Fruit fly (Drosophila melanogaster) whole organism, adult: ENCODE data around the gene CG8206.

Experiments
- CG11617 ChIP-seq: fragments of 200-800 bp; sonication (Bioruptor generic); optimal IDR thresholded peaks from 2 replicates; lab custom pipeline; 2017; ENCODE audit warnings: mild to moderate bottlenecking, missing biosample characterization, missing genetic modification reagents, missing genetic modification characterization
- CG12768 ChIP-seq: fragments of 200-800 bp; sonication (Bioruptor generic); optimal IDR thresholded peaks from 2 replicates; lab custom pipeline; 2017; ENCODE audit warnings: missing biosample characterization, missing genetic modification characterization, mild to moderate bottlenecking, moderate library complexity, missing genetic modification reagents
- CG14711 ChIP-seq: fragments of 200-800 bp; sonication (Bioruptor generic); optimal IDR thresholded peaks from 2 replicates; lab custom pipeline; 2018; ENCODE audit warnings: missing biosample characterization, mild to moderate bottlenecking, missing genetic modification characterization, moderate library complexity
- CG1620 ChIP-seq: fragments of 200-800 bp; sonication (Bioruptor generic); optimal IDR thresholded peaks from 2 replicates; lab custom pipeline; 2016; ENCODE audit warnings: missing biosample characterization, missing genetic modification characterization
- CG33017 ChIP-seq: fragments of 200-800 bp; sonication (Bioruptor generic); optimal IDR thresholded peaks from 2 replicates; lab custom pipeline; 2018; ENCODE audit warnings: missing biosample characterization, mild to moderate bottlenecking, missing genetic modification characterization, moderate library complexity
- CG5204 ChIP-seq: fragments of 200-800 bp; sonication (Bioruptor generic); optimal IDR thresholded peaks from 2 replicates; lab custom pipeline; 2016; ENCODE audit warnings: missing biosample characterization, missing genetic modification characterization
- CG7045 ChIP-seq: fragments of 200-800 bp; sonication (Bioruptor generic); optimal IDR thresholded peaks from 2 replicates; lab custom pipeline; 2017; ENCODE audit warnings: missing biosample characterization, mild to moderate bottlenecking, missing genetic modification characterization
- CG7101 ChIP-seq: fragments of 200-800 bp; sonication (Bioruptor generic); optimal IDR thresholded peaks from 2 replicates; lab custom pipeline; 2018; ENCODE audit warnings: missing biosample characterization, mild to moderate bottlenecking, missing genetic modification characterization, moderate library complexity
- Clk ChIP-seq: fragments of 200-800 bp; sonication (Bioruptor generic); optimal IDR thresholded peaks from 2 replicates; lab custom pipeline; 2017; ENCODE audit warnings: missing biosample characterization, missing genetic modification characterization
- Crg-1 ChIP-seq: fragments of 200-800 bp; sonication (Bioruptor generic); optimal IDR thresholded peaks from 2 replicates; lab custom pipeline; 2016; ENCODE audit warnings: missing biosample characterization, missing genetic modification characterization
- Hr96 ChIP-seq: fragments of 200-800 bp; sonication (Bioruptor generic); optimal IDR thresholded peaks from 2 replicates; lab custom pipeline; 2016; ENCODE audit warnings: missing biosample characterization, missing genetic modification characterization
- Mnt ChIP-seq: fragments of 200-800 bp; sonication (Bioruptor generic); optimal IDR thresholded peaks from 2 replicates; lab custom pipeline; 2016; ENCODE audit warnings: missing biosample characterization, mild to moderate bottlenecking, missing genetic modification characterization
- bab1 ChIP-seq: fragments of 200-800 bp; sonication (Bioruptor generic); optimal IDR thresholded peaks from 3 replicates; lab custom pipeline; 2019; ENCODE audit warnings: missing biosample characterization, mild to moderate bottlenecking, missing genetic modification characterization, moderate library complexity
- cic ChIP-seq: fragments of 200-800 bp; sonication (Bioruptor generic); optimal IDR thresholded peaks from 2 replicates; lab custom pipeline; 2017; ENCODE audit warnings: missing biosample characterization, mild to moderate bottlenecking, missing genetic modification characterization, moderate library complexity
- cnc ChIP-seq, 2 experiments: fragments of >200 bp; optimal IDR thresholded peaks; 2 replicates each; lab custom pipeline; 2017
- kay ChIP-seq: fragments of 200-800 bp; sonication (Bioruptor generic); peaks from one replicate; lab custom pipeline; 2016; ENCODE audit warnings: missing biosample characterization, missing genetic modification characterization, borderline replicate concordance
- ovo ChIP-seq: fragments of 200-800 bp; sonication (Bioruptor generic); optimal IDR thresholded peaks from 2 replicates; lab custom pipeline; 2016; ENCODE audit warnings: missing biosample characterization, missing genetic modification characterization
- pad ChIP-seq: fragments of 200-800 bp; sonication (Bioruptor generic); optimal IDR thresholded peaks from 3 replicates; lab custom pipeline; 2017; ENCODE audit warnings: missing biosample characterization, missing genetic modification characterization, mild to moderate bottlenecking, moderate library complexity, missing genetic modification reagents
- tj ChIP-seq: fragments of 200-800 bp; sonication (Bioruptor generic); optimal IDR thresholded peaks from 3 replicates; lab custom pipeline; 2017; ENCODE audit warnings: missing biosample characterization, mild to moderate bottlenecking, missing genetic modification characterization, moderate library complexity
- toe ChIP-seq: fragments of 200-800 bp; sonication (Bioruptor generic); optimal IDR thresholded peaks from 2 replicates; lab custom pipeline; 2016; ENCODE audit warnings: missing biosample characterization, missing genetic modification characterization

Gene CG8206

dm6 chrX:15738890-15739550 lies at the start of gene CG8206, which contains the start of gene CG11679:
TSS of gene CG8206 (plus strand) at chrX:15739230.
TSS of gene CG11679 (minus strand) at chrX:15738954.
- TF ChIP-seq CG5204 (GFP tag; lab: Kevin White, UChicago) (no peak), Clk (GFP tag; lab: Kevin White, UChicago) (no peak), kay (GFP tag; lab: Kevin White, UChicago) (no peak), CG7045 (no peak), pad (GFP tag; lab: Kevin White, UChicago) (peak; percentile 45), cnc (optimal IDR thresholded peaks at IDR 0.05; lab: Kevin White, UChicago) (no peak), Mnt (GFP tag; lab: Kevin White, UChicago) (peak; percentile 85), cic (GFP tag; lab: Kevin White, UChicago) (peak; percentile 24), CG1620 (peak; percentile 71), CG11617 (GFP tag; lab: Kevin White, UChicago) (peak; percentile 58), ovo (peak; percentile 16), Crg-1 (GFP tag; lab: Kevin White, UChicago) (peak; percentile 40), CG7101 (peak; percentile 61), toe (GFP tag; lab: Kevin White, UChicago) (peak; percentile 71), CG33017 (peak; percentile 11), CG14711 (peak; percentile 53), bab1 (peak; percentile 75), tj (peak; percentile 11), Hr96 (GFP tag; lab: Kevin White, UChicago) (peak; percentile 75), CG12768 (GFP tag; lab: Kevin White, UChicago) (no peak)

- TF ChIP-seq CG7045 (no peak), CG14711 (no peak), cnc (optimal IDR thresholded peaks at IDR 0.05; lab: Kevin White, UChicago) (no peak), cic (GFP tag; lab: Kevin White, UChicago) (no peak), CG1620 (peak; percentile 35), Hr96 (GFP tag; lab: Kevin White, UChicago) (no peak), toe (GFP tag; lab: Kevin White, UChicago) (peak; percentile 57), bab1 (no peak), CG11617 (GFP tag; lab: Kevin White, UChicago) (no peak), ovo (peak; percentile 16), CG7101 (no peak), Crg-1 (GFP tag; lab: Kevin White, UChicago) (no peak), CG5204 (GFP tag; lab: Kevin White, UChicago) (peak; percentile 33), CG33017 (no peak), Clk (GFP tag; lab: Kevin White, UChicago) (no peak), kay (GFP tag; lab: Kevin White, UChicago) (no peak), pad (GFP tag; lab: Kevin White, UChicago) (no peak), CG12768 (GFP tag; lab: Kevin White, UChicago) (no peak), Mnt (GFP tag; lab: Kevin White, UChicago) (no peak), tj (peak; percentile 57)
These were observed 42.0 kb upstream of the CG8206 start, which contains the start of gene CG8128 for dm6 chrX:15696854-15697540. TSS of gene CG8128 (plus strand) at chrX:15697494.

DNA sequence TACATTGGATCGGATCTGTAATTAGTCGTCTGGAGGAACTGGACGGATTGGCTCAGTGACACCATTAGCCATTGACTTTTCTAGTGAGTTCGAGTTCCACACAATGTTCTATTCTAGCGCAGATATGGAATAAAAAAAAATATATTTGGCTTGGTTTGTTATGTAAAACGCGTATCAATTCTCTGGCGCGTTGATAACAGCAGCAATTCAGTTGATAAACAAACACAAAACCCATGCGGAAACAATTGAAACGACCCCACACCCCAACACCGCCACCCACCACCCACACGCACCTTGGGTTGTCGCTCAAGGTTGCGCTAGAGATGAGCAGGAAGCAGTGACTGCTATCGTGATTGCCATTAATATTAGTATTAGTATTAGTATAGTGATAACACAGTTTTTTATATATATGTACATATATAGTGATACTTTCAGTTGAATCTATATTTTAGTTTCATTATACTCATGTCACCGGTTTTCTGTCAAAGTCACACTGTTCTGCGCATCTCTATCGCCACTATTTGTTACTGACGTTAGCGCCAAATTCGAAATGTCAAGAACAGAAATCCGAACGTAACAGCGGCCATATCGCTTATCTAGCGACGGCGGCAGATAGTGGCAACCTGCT lies 41.3 kb upstream of the CG8206 start:
- TF ChIP-seq cic (GFP tag; lab: Kevin White, UChicago) = peak; percentile 80
- TF ChIP-seq CG7101 = peak; percentile 96
- peak; percentile 75 for TF ChIP-seq Crg-1 (GFP tag; lab: Kevin White, UChicago)
- TF ChIP-seq tj = peak; percentile 73
- peak; percentile 85 for TF ChIP-seq CG7045
- no peak for TF ChIP-seq kay (GFP tag; lab: Kevin White, UChicago)
- peak; percentile 76 for TF ChIP-seq ovo
- TF ChIP-seq CG11617 (GFP tag; lab: Kevin White, UChicago) = peak; percentile 91
- no peak for TF ChIP-seq toe (GFP tag; lab: Kevin White, UChicago)
- TF ChIP-seq CG1620 = peak; percentile 81
- peak; percentile 90 for TF ChIP-seq CG33017
- TF ChIP-seq Clk (GFP tag; lab: Kevin White, UChicago) = peak; percentile 59
- peak; percentile 91 for TF ChIP-seq Mnt (GFP tag; lab: Kevin White, UChicago)
- TF ChIP-seq bab1 = peak; percentile 96
- peak; percentile 95 for TF ChIP-seq CG14711
- no peak for TF ChIP-seq Hr96 (GFP tag; lab: Kevin White, UChicago)
- peak; percentile 73 for TF ChIP-seq CG12768 (GFP tag; lab: Kevin White, UChicago)
- TF ChIP-seq CG5204 (GFP tag; lab: Kevin White, UChicago) = peak; percentile 61
- no peak for TF ChIP-seq cnc (optimal IDR thresholded peaks at IDR 0.05; lab: Kevin White, UChicago)
- peak; percentile 83 for TF ChIP-seq pad (GFP tag; lab: Kevin White, UChicago)

DNA sequence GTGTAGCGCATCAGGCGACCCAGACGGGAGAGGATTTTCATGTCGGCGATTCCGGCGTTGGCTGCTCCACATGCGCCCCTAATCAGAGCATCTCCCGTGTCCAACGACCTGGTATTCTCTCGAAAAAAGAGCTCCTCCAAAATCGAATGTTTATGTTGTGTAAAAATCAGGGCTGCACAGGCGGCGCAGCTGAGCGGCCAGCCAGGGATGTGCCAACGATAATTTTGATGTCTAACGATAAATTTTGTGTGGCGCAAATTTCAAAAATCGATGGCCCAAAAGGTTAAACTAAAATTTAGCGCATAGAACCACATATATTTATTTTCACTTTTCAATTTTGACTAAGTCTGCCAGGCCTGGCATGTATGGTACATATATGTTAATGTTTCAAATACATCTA lies 38.0 kb upstream of the CG8206 start, which contains the start of gene CG9240:
Gene CG9240, minus strand, starts transcription at position 213 of the 400 bp plus-strand sequence.
- TF ChIP-seq Mnt (GFP tag; lab: Kevin White, UChicago) = peak; percentile 13
- no peak for TF ChIP-seq CG33017
- TF ChIP-seq CG7045 = no peak
- TF ChIP-seq CG14711 = peak; percentile 1
- TF ChIP-seq bab1 = peak; percentile 64
- no peak for TF ChIP-seq CG7101

- TF ChIP-seq ovo = no peak
- peak; percentile 53 for TF ChIP-seq CG7045
- TF ChIP-seq Mnt (GFP tag; lab: Kevin White, UChicago) = peak; percentile 71
- TF ChIP-seq CG14711 = peak; percentile 60
- TF ChIP-seq Clk (GFP tag; lab: Kevin White, UChicago) = no peak
- peak; percentile 55 for TF ChIP-seq bab1
- peak; percentile 61 for TF ChIP-seq Crg-1 (GFP tag; lab: Kevin White, UChicago)
- TF ChIP-seq CG1620 = peak; percentile 70
- TF ChIP-seq Hr96 (GFP tag; lab: Kevin White, UChicago) = no peak
- peak; percentile 73 for TF ChIP-seq CG7101
- TF ChIP-seq tj = peak; percentile 47
- peak; percentile 58 for TF ChIP-seq pad (GFP tag; lab: Kevin White, UChicago)
- TF ChIP-seq CG12768 (GFP tag; lab: Kevin White, UChicago) = peak; percentile 10
- TF ChIP-seq CG33017 = no peak
- TF ChIP-seq cnc (optimal IDR thresholded peaks at IDR 0.05; lab: Kevin White, UChicago) = no peak
- no peak for TF ChIP-seq kay (GFP tag; lab: Kevin White, UChicago)
- TF ChIP-seq cic (GFP tag; lab: Kevin White, UChicago) = no peak
- TF ChIP-seq CG5204 (GFP tag; lab: Kevin White, UChicago) = no peak
- peak; percentile 66 for TF ChIP-seq CG11617 (GFP tag; lab: Kevin White, UChicago)
- TF ChIP-seq toe (GFP tag; lab: Kevin White, UChicago) = peak; percentile 72
These were observed 35.3 kb upstream of the CG8206 start, which contains the start of the genes Pis and Hap40 for dm6 chrX:15703720-15704206. TSS of gene Pis (minus strand) at chrX:15703770. TSS of gene Hap40 (plus strand) at chrX:15704125.
